Worm (Caenorhabditis elegans) whole organism, mixed stage, embryonic: ENCODE results near the gene B0281.5.

ENCODE experiments used
- M03D4.4 ChIP-seq: sonication (generic microtip); optimal IDR thresholded peaks from 2 replicates; lab custom pipeline; 2017; ENCODE audit warnings: mild to moderate bottlenecking, missing genetic modification characterization, missing compliant biosample characterization
- bed-3 ChIP-seq: fragments of 200-800 bp; sonication (Bioruptor generic); optimal IDR thresholded peaks from 3 replicates; lab custom pipeline; 2018; ENCODE audit warnings: mild to moderate bottlenecking, missing genetic modification characterization, moderate library complexity, missing compliant biosample characterization
- blmp-1 ChIP-seq: fragments of 150-350 bp; optimal IDR thresholded peaks from 2 replicates; lab custom pipeline; 2014; ENCODE audit warnings: missing biosample characterization, missing genetic modification characterization
- ceh-39 ChIP-seq: fragments of 150-350 bp; optimal IDR thresholded peaks from 2 replicates; lab custom pipeline; 2014; ENCODE audit warnings: missing biosample characterization, missing genetic modification characterization
- ceh-43 ChIP-seq: fragments of 200-800 bp; sonication (Bioruptor generic); optimal IDR thresholded peaks from 2 replicates; lab custom pipeline; 2018; ENCODE audit warnings: mild to moderate bottlenecking, missing genetic modification characterization, moderate library complexity, missing compliant biosample characterization
- ceh-83 ChIP-seq: fragments of 200-800 bp; sonication (Bioruptor generic); optimal IDR thresholded peaks from 2 replicates; lab custom pipeline; 2018; ENCODE audit warnings: mild to moderate bottlenecking, missing genetic modification characterization, missing compliant biosample characterization
- ces-1 ChIP-seq: fragments of 150-350 bp; optimal IDR thresholded peaks from 2 replicates; lab custom pipeline; 2014; ENCODE audit warnings: missing biosample characterization, missing genetic modification reagents, missing genetic modification characterization
- drap-1 ChIP-seq: fragments of 200-800 bp; sonication (Bioruptor generic); optimal IDR thresholded peaks from 3 replicates; lab custom pipeline; 2018; ENCODE audit warnings: mild to moderate bottlenecking, missing genetic modification characterization, missing compliant biosample characterization
- elt-1 ChIP-seq: sonication (generic microtip); optimal IDR thresholded peaks from 2 replicates; lab custom pipeline; 2017; ENCODE audit warnings: missing genetic modification characterization, mild to moderate bottlenecking, missing compliant biosample characterization, antibody characterized with exemption, moderate library complexity, borderline replicate concordance; ENCODE audit not compliant: insufficient read depth
- elt-3 ChIP-seq: fragments of 150-350 bp; optimal IDR thresholded peaks from 2 replicates; lab custom pipeline; 2014; ENCODE audit warnings: missing biosample characterization, missing genetic modification characterization
- flh-1 ChIP-seq: fragments of 200-800 bp; sonication (Bioruptor generic); optimal IDR thresholded peaks from 2 replicates; lab custom pipeline; 2018; ENCODE audit warnings: mild to moderate bottlenecking, missing genetic modification characterization, moderate library complexity, missing compliant biosample characterization
- ham-2 ChIP-seq: fragments of 200-800 bp; sonication (Bioruptor generic); optimal IDR thresholded peaks from 2 replicates; lab custom pipeline; 2018; ENCODE audit warnings: mild to moderate bottlenecking, missing genetic modification characterization, missing compliant biosample characterization
- hlh-1 ChIP-seq: fragments of 150-350 bp; optimal IDR thresholded peaks from 2 replicates; lab custom pipeline; 2014; ENCODE audit warnings: missing biosample characterization, missing genetic modification reagents, missing genetic modification characterization
- lin-13 ChIP-seq: fragments of 150-350 bp; optimal IDR thresholded peaks from 2 replicates; lab custom pipeline; 2014; ENCODE audit warnings: missing biosample characterization, missing genetic modification characterization
- lsy-2 ChIP-seq: fragments of 150-350 bp; optimal IDR thresholded peaks from 2 replicates; lab custom pipeline; 2014; ENCODE audit warnings: missing biosample characterization, missing genetic modification characterization
- mab-5 ChIP-seq: fragments of 150-350 bp; optimal IDR thresholded peaks from 2 replicates; lab custom pipeline; 2014; ENCODE audit warnings: missing biosample characterization, missing genetic modification characterization
- mep-1 ChIP-seq: fragments of 150-350 bp; optimal IDR thresholded peaks from 2 replicates; lab custom pipeline; 2017; ENCODE audit warnings: missing biosample characterization, missing genetic modification reagents, missing genetic modification characterization, inconsistent platforms
- mls-2 ChIP-seq: sonication (generic microtip); optimal IDR thresholded peaks from 2 replicates; lab custom pipeline; 2016; ENCODE audit warnings: mild to moderate bottlenecking, missing genetic modification characterization, moderate library complexity, missing compliant biosample characterization
- nhr-12 ChIP-seq: fragments of 150-350 bp; optimal IDR thresholded peaks from 2 replicates; lab custom pipeline; 2014; ENCODE audit warnings: missing biosample characterization, missing genetic modification characterization
- nhr-2 ChIP-seq: fragments of 150-350 bp; optimal IDR thresholded peaks from 2 replicates; lab custom pipeline; 2014; ENCODE audit warnings: missing biosample characterization, missing genetic modification characterization
- nhr-237 ChIP-seq: fragments of 150-350 bp; optimal IDR thresholded peaks from 2 replicates; lab custom pipeline; 2014; ENCODE audit warnings: missing biosample characterization, missing genetic modification characterization
- nhr-28 ChIP-seq: fragments of 150-350 bp; optimal IDR thresholded peaks from 2 replicates; lab custom pipeline; 2014; ENCODE audit warnings: missing biosample characterization, missing genetic modification characterization
- nhr-76 ChIP-seq: sonication (generic microtip); optimal IDR thresholded peaks from 2 replicates; lab custom pipeline; 2017; ENCODE audit warnings: missing biosample characterization, missing genetic modification characterization
- pha-4 ChIP-seq: fragments of 150-350 bp; optimal IDR thresholded peaks from 2 replicates; lab custom pipeline; 2018; ENCODE audit warnings: missing biosample characterization, missing genetic modification reagents, missing genetic modification characterization
- sem-2 ChIP-seq: fragments of 200-800 bp; sonication (Bioruptor generic); optimal IDR thresholded peaks from 2 replicates; lab custom pipeline; 2018; ENCODE audit warnings: mild to moderate bottlenecking, missing genetic modification characterization, missing compliant biosample characterization
- tbx-8 ChIP-seq: fragments of 200-800 bp; sonication (Bioruptor generic); optimal IDR thresholded peaks from 2 replicates; lab custom pipeline; 2018; ENCODE audit warnings: mild to moderate bottlenecking, missing genetic modification characterization, moderate library complexity, missing compliant biosample characterization
- unc-120 ChIP-seq: sonication (generic microtip); optimal IDR thresholded peaks from 2 replicates; lab custom pipeline; 2017; ENCODE audit warnings: missing genetic modification characterization, missing compliant biosample characterization; ENCODE audit not compliant: poor library complexity, severe bottlenecking
- unc-39 ChIP-seq: fragments of 150-350 bp; optimal IDR thresholded peaks from 2 replicates; lab custom pipeline; 2014; ENCODE audit warnings: missing biosample characterization, missing genetic modification characterization
- zip-8 ChIP-seq: fragments of 150-350 bp; optimal IDR thresholded peaks from 2 replicates; lab custom pipeline; 2014; ENCODE audit warnings: missing biosample characterization, missing genetic modification characterization
- ztf-11 ChIP-seq: fragments of 150-350 bp; optimal IDR thresholded peaks from 2 replicates; lab custom pipeline; 2014; ENCODE audit warnings: missing biosample characterization, missing genetic modification characterization

B0281.5 gene

DNA sequence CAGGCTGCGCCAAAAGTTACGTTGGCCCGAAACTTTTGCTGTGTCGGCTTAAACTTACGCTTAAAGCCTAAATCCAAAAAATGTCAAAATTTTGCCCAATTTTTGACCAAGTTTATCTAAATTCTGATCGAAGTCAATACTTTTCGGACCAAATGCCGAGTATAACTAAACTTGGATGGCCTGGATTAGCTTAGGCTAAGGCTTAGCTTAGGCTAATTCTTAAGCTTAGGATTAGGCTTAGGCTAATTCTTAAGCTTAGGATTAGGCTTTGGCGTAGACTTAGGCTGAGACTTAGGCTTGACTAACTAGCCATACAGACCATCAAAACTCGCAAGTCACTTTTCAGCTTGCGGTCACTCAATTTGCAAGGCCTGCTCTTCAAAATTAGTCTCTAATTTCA, 35.4 kb upstream of the B0281.5 start:
- TF ChIP-seq nhr-237 (tag; lab: Kevin White, UChicago) (no peak), ham-2 (GFP tag; lab: Kevin White, UChicago) (peak; percentile 12)

DNA sequence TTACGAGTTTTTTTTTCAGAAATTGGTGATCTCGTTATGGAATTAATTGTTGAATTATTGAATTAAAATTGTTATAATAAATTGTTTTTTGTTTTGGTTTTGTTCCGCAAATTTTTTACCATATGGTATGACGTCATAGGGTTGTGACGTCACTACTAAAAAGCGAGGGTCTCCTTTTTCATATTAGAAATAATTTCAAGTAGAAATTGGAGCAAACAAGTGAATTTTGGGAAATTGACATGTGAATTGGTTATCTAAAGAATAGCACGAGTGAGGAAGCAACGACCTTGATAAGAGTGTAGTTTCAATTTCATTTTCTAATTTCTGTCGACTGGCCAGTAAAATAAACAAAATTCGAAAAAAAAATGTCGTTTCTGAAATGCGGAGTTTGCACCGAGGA, 34.8 kb upstream of the B0281.5 start, which contains the start of gene F43C11.7:
F43C11.7 (plus strand) TSS at position 326 of the 400 bp plus-strand sequence.
- TF ChIP-seq sem-2 (GFP tag; lab: Kevin White, UChicago): no peak
- no peak for TF ChIP-seq ceh-39 (tag; lab: Kevin White, UChicago)
- TF ChIP-seq ces-1 (GFP tag; lab: Kevin White, UChicago): no peak
- no peak for TF ChIP-seq mab-5
- no peak for TF ChIP-seq lin-13 (tag; lab: Kevin White, UChicago)
- TF ChIP-seq nhr-2 (tag; lab: Kevin White, UChicago): no peak
- TF ChIP-seq ham-2 (GFP tag; lab: Kevin White, UChicago): no peak
- peak; percentile 98 for TF ChIP-seq zip-8 (tag; lab: Kevin White, UChicago)

DNA sequence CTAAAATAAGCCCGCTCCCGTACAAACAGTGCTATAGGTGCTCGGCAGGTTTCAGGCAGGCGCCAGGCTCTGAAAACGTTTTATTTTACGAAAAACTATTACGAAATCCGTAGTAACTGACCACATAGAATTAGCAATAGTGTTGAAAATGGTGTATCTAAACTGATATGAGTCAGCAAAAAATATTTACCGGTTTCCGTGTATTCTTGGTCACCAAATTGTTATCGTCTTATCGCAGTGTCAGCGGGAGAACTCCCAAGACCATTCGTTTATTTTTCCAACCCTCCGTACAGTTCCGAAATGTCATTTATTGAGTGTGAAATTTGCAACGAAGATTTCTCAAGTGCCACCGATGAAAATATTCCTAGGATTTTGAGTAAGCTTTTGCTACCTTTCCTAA, 31.5 kb upstream of the B0281.5 start, which contains the start of gene F43C11.8:
F43C11.8 (plus strand) TSS at position 301 of the 400 bp plus-strand sequence.
- no peak for TF ChIP-seq unc-39 (tag; lab: Kevin White, UChicago)
- TF ChIP-seq nhr-12 (tag; lab: Kevin White, UChicago): no peak
- no peak for TF ChIP-seq ham-2 (GFP tag; lab: Kevin White, UChicago)
- no peak for TF ChIP-seq lsy-2
- TF ChIP-seq nhr-2 (tag; lab: Kevin White, UChicago): no peak
- TF ChIP-seq ceh-83 (GFP tag; lab: Kevin White, UChicago): no peak
- TF ChIP-seq lin-13 (tag; lab: Kevin White, UChicago): no peak
- TF ChIP-seq bed-3 (GFP tag; lab: Kevin White, UChicago): no peak

DNA sequence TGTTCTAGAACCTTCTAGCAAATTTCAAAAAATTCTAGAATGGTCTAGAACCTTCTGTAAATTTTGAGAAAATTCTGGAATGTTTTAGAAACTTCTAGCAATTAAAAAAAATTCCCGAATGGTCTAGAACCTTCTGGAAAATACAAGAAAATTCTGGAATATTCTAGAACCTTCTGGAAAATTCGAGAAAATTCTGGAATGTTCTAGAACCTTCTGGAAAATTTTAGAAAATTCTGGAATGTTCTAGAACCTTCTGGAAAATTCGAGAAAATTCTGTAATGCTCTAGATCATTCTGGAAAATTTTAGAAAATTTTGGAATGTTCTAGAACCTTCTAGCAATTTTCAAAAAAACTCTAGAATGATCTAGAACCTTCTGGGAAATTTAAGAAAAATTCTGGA, 29.7 kb upstream of the B0281.5 start:
- TF ChIP-seq ceh-83 (GFP tag; lab: Kevin White, UChicago) (peak; percentile 37), elt-1 (tag; lab: Kevin White, UChicago) (no peak), ceh-39 (tag; lab: Kevin White, UChicago) (no peak)

DNA sequence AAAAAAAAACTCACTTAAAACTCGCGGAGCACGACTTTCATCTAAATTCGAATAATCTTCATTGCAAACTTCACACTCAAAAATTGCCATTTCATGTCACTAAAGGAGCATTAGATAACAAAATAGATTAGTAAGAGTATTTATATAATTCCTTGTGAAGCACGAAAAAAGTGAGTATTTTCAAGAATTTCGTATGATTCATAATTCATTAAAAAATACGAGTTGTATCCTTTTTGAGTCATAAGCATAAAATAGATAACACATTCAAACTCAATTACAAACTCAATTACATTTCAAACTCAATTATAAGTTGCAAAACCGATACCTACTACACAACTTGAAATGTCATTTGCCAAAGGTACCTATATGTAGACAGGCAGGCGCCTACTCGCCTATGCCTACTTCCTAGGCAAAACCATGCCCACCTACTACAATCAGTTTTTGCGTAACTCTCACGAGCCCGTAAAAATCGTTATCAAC, 28.2 kb upstream of the B0281.5 start, which contains the start of the genes ZK1240.8 and ZK1240.1:
ZK1240.8 (minus strand) TSS at position 101 of the 480 bp plus-strand sequence.
ZK1240.1 (plus strand) TSS at position 430 of the 480 bp plus-strand sequence.
- no peak for TF ChIP-seq nhr-12 (tag; lab: Kevin White, UChicago)
- TF ChIP-seq elt-1 (tag; lab: Kevin White, UChicago): no peak
- no peak for TF ChIP-seq ceh-83 (GFP tag; lab: Kevin White, UChicago)
- no peak for TF ChIP-seq sem-2 (GFP tag; lab: Kevin White, UChicago)
- no peak for TF ChIP-seq drap-1
- no peak for TF ChIP-seq zip-8 (tag; lab: Kevin White, UChicago)
- no peak for TF ChIP-seq ceh-39 (tag; lab: Kevin White, UChicago)
- TF ChIP-seq tbx-8 (GFP tag; lab: Kevin White, UChicago): no peak
- no peak for TF ChIP-seq lin-13 (tag; lab: Kevin White, UChicago)
- TF ChIP-seq pha-4 (tag; lab: Kevin White, UChicago): no peak
- TF ChIP-seq lsy-2: no peak

DNA sequence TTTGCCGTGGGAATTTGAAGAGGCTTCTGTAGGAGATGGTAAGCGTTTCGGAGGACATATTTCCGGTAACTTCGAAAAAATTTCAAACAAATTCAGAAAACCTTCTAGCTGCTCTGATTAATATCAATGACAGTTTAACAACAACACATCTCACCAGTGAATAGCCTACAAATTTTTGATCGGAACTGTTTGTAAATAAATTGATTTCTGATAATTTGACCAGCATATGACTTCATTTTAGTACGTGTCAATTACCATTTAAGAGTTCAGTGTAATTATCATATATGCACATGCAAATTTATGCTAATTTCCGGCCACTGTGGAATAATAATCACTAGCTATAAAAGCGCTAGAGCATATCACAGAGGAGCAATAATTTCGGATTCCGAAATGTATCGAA, 24.2 kb upstream of the B0281.5 start, which contains the start of gene ZK1240.11:
ZK1240.11 (plus strand) TSS at position 301 of the 400 bp plus-strand sequence.
- TF ChIP-seq lsy-2 (no peak), unc-39 (tag; lab: Kevin White, UChicago) (no peak), ztf-11 (tag; lab: Kevin White, UChicago) (no peak), zip-8 (tag; lab: Kevin White, UChicago) (no peak), nhr-28 (tag; lab: Kevin White, UChicago) (no peak), tbx-8 (GFP tag; lab: Kevin White, UChicago) (no peak), mab-5 (no peak), mep-1 (tag; lab: Kevin White, UChicago) (no peak)

DNA sequence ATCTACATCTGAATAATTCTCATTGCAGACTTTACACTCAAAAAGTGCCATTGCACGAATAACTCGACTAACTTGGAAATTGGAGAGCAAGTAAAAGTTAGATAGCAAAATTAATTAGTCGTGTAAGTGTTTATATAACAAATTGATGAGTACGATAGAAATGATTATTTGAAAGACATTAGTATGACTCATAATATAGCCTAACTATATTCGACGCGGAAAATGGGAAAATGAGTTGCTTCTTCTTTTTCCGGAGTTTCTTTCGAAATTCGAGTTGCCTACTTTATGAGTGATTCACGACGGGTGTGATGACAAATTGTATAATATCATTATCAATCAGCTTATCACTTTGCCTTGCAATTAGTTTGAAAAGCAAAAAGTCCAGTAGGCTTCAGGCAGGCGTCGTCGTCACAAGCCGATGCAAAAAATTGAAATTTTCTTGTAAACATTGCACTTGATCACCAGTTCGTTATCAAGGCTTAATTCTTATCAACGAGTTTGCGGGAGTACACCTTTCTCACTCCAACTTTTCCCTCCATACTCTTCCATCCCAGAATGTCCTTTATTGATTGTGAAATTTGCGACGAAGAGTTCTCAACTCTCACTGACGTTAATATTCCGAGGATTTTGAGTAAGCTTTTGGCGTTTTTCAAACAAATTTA, 22.2 kb upstream of the B0281.5 start, which contains the start of the genes ZK1240.6 and ZK1240.2:
ZK1240.6 (minus strand) TSS at position 51 of the 662 bp plus-strand sequence.
ZK1240.2 (plus strand) TSS at position 520 of the 662 bp plus-strand sequence.
- TF ChIP-seq ztf-11 (tag; lab: Kevin White, UChicago) (no peak), M03D4.4 (no peak), nhr-12 (tag; lab: Kevin White, UChicago) (no peak), blmp-1 (tag; lab: Kevin White, UChicago) (no peak), ces-1 (GFP tag; lab: Kevin White, UChicago) (no peak), tbx-8 (GFP tag; lab: Kevin White, UChicago) (no peak), elt-1 (tag; lab: Kevin White, UChicago) (no peak), ceh-43 (GFP tag; lab: Kevin White, UChicago) (no peak), elt-3 (no peak), flh-1 (GFP tag; lab: Kevin White, UChicago) (no peak), mls-2 (no peak), ceh-39 (tag; lab: Kevin White, UChicago) (no peak), lin-13 (tag; lab: Kevin White, UChicago) (no peak), mep-1 (tag; lab: Kevin White, UChicago) (no peak), mab-5 (no peak), hlh-1 (tag; lab: Kevin White, UChicago) (no peak), sem-2 (GFP tag; lab: Kevin White, UChicago) (no peak), lsy-2 (no peak), nhr-76 (tag; lab: Kevin White, UChicago) (no peak), unc-120 (tag; lab: Kevin White, UChicago) (no peak)
- TF ChIP-seq, all 35 proteins: peak for 0
